Fruit fly (Drosophila melanogaster) whole organism, embryonic: ENCODE measurements around the gene CG14395.

Experiments used
- B-H2 ChIP-seq: fragments of 200-800 bp; sonication (Bioruptor generic); optimal IDR thresholded peaks from 2 replicates; lab custom pipeline; 2018; ENCODE audit warnings: missing biosample characterization, mild to moderate bottlenecking, missing genetic modification characterization
- CG1024 ChIP-seq: fragments of 200-800 bp; sonication (Bioruptor generic); IDR thresholded peaks from 2 replicates; pipeline ENCODE4 v1.3.6; 2022; ENCODE audit warnings: missing biosample characterization, missing genetic modification characterization
- CG10979 ChIP-seq: fragments of 200-800 bp; sonication (Bioruptor generic); optimal IDR thresholded peaks from 2 replicates; lab custom pipeline; 2018; ENCODE audit warnings: missing biosample characterization, mild to moderate bottlenecking, missing genetic modification characterization, moderate library complexity
- CG12104 ChIP-seq: fragments of 200-800 bp; sonication (Bioruptor generic); optimal IDR thresholded peaks from 3 replicates; lab custom pipeline; 2016; ENCODE audit warnings: missing biosample characterization, missing genetic modification characterization
- CG12659 ChIP-seq: fragments of 200-800 bp; sonication (Bioruptor generic); optimal IDR thresholded peaks from 3 replicates; lab custom pipeline; 2017; ENCODE audit warnings: mild to moderate bottlenecking, missing biosample characterization, missing genetic modification reagents, missing genetic modification characterization
- CG13296 ChIP-seq: fragments of 200-800 bp; sonication (Bioruptor generic); optimal IDR thresholded peaks from 3 replicates; lab custom pipeline; 2018; ENCODE audit warnings: missing biosample characterization, mild to moderate bottlenecking, missing genetic modification characterization
- CG13424 ChIP-seq: fragments of 200-800 bp; sonication (Bioruptor generic); optimal IDR thresholded peaks from 2 replicates; lab custom pipeline; 2019; ENCODE audit warnings: missing biosample characterization, mild to moderate bottlenecking, missing genetic modification characterization, moderate library complexity
- CG14710 ChIP-seq: fragments of 200-800 bp; sonication (Bioruptor generic); optimal IDR thresholded peaks from 3 replicates; lab custom pipeline; 2019; ENCODE audit warnings: missing biosample characterization, mild to moderate bottlenecking, missing genetic modification characterization, moderate library complexity
- CG17802 ChIP-seq: fragments of 200-800 bp; sonication (Bioruptor generic); optimal IDR thresholded peaks from 2 replicates; lab custom pipeline; 2018; ENCODE audit warnings: missing biosample characterization, mild to moderate bottlenecking, missing genetic modification characterization, moderate library complexity
- CG17829 ChIP-seq: fragments of 200-800 bp; optimal IDR thresholded peaks from 2 replicates; lab custom pipeline; 2019; ENCODE audit warnings: missing biosample characterization, mild to moderate bottlenecking, missing genetic modification characterization, moderate library complexity
- CG18262 ChIP-seq: fragments of 200-800 bp; optimal IDR thresholded peaks from 3 replicates; lab custom pipeline; 2019; ENCODE audit warnings: missing biosample characterization, mild to moderate bottlenecking, missing genetic modification characterization, moderate library complexity
- CG3163 ChIP-seq: fragments of 200-800 bp; sonication (Bioruptor generic); optimal IDR thresholded peaks from 3 replicates; lab custom pipeline; 2016; ENCODE audit warnings: missing biosample characterization, missing genetic modification characterization
- CG32532 ChIP-seq: fragments of 200-800 bp; sonication (Bioruptor generic); IDR thresholded peaks from 2 replicates; pipeline ENCODE4 v1.3.6; 2022; ENCODE audit warnings: missing biosample characterization, missing genetic modification characterization
- CG4360 ChIP-seq: fragments of 200-800 bp; sonication (Bioruptor generic); IDR thresholded peaks from 2 replicates; pipeline ENCODE4 v1.3.6; 2022; ENCODE audit warnings: missing biosample characterization, missing genetic modification characterization
- CG4424 ChIP-seq: fragments of 200-800 bp; sonication (Bioruptor generic); optimal IDR thresholded peaks from 3 replicates; lab custom pipeline; 2016; ENCODE audit warnings: missing biosample characterization, missing genetic modification characterization
- CG6272 ChIP-seq: fragments of 200-800 bp; sonication (Bioruptor generic); IDR thresholded peaks from 2 replicates; pipeline ENCODE4 v1.3.6; 2022; ENCODE audit warnings: missing biosample characterization, missing genetic modification characterization
- CG7839 ChIP-seq: fragments of 200-800 bp; sonication (Bioruptor generic); optimal IDR thresholded peaks from 3 replicates; lab custom pipeline; 2018; ENCODE audit warnings: missing biosample characterization, mild to moderate bottlenecking, missing genetic modification characterization, moderate library complexity
- CG9727 ChIP-seq: fragments of 200-800 bp; sonication (Bioruptor generic); optimal IDR thresholded peaks from 3 replicates; lab custom pipeline; 2017; ENCODE audit warnings: missing biosample characterization, mild to moderate bottlenecking, missing genetic modification characterization
- D ChIP-seq, 2 experiments: fragments of 200-800 bp in 1 of 2; fragments of >200 bp in 1 of 2; sonication (Bioruptor generic) in 1 of 2; optimal IDR thresholded peaks; 2 replicates in 1 of 2; 3 replicates in 1 of 2; lab custom pipeline; 2017; ENCODE audit warnings: mild to moderate bottlenecking in 1 of 2, missing biosample characterization in 1 of 2, missing genetic modification characterization in 1 of 2, missing genetic modification reagents in 1 of 2
- Dad ChIP-seq: fragments of 200-800 bp; sonication (Bioruptor generic); optimal IDR thresholded peaks from 3 replicates; lab custom pipeline; 2016; ENCODE audit warnings: missing biosample characterization, missing genetic modification characterization
- Deaf1 ChIP-seq: fragments of 200-800 bp; optimal IDR thresholded peaks from 3 replicates; lab custom pipeline; 2019; ENCODE audit warnings: missing biosample characterization, mild to moderate bottlenecking, missing genetic modification characterization, moderate library complexity
- Fer2 ChIP-seq: fragments of 200-800 bp; sonication (Bioruptor generic); optimal IDR thresholded peaks from 2 replicates; lab custom pipeline; 2018; ENCODE audit warnings: missing biosample characterization, mild to moderate bottlenecking, missing genetic modification characterization, moderate library complexity
- HmgD ChIP-seq: fragments of 200-800 bp; sonication (Bioruptor generic); optimal IDR thresholded peaks from 3 replicates; lab custom pipeline; 2016; ENCODE audit warnings: missing biosample characterization, missing genetic modification characterization
- Hr51 ChIP-seq, 2 experiments: fragments of 200-800 bp; sonication (Bioruptor generic); optimal IDR thresholded peaks; 2 replicates in 1 of 2; 3 replicates in 1 of 2; lab custom pipeline; 2016 to 2018; ENCODE audit warnings: missing biosample characterization in 2 of 2, missing genetic modification characterization in 2 of 2, mild to moderate bottlenecking in 1 of 2, moderate library complexity in 1 of 2
- Max ChIP-seq: fragments of 200-800 bp; sonication (Bioruptor generic); optimal IDR thresholded peaks from 2 replicates; lab custom pipeline; 2016; ENCODE audit warnings: missing biosample characterization, mild to moderate bottlenecking, missing genetic modification characterization
- Oli ChIP-seq: fragments of 200-800 bp; sonication (Bioruptor generic); optimal IDR thresholded peaks from 2 replicates; lab custom pipeline; 2018; ENCODE audit warnings: missing biosample characterization, mild to moderate bottlenecking, missing genetic modification characterization, moderate library complexity
- Ptx1 ChIP-seq: fragments of 200-800 bp; sonication (Bioruptor generic); IDR thresholded peaks from 2 replicates; pipeline ENCODE4 v1.3.6; 2022; ENCODE audit warnings: missing biosample characterization, missing genetic modification characterization
- al ChIP-seq: fragments of 200-800 bp; sonication (Bioruptor generic); IDR thresholded peaks from 2 replicates; pipeline ENCODE4 v1.3.6; 2022; ENCODE audit warnings: missing biosample characterization, missing genetic modification characterization
- ase ChIP-seq: fragments of 200-800 bp; sonication (Bioruptor generic); IDR thresholded peaks from 3 replicates; pipeline ENCODE4 v1.3.6; 2022; ENCODE audit warnings: missing biosample characterization, missing genetic modification characterization
- az2 ChIP-seq: fragments of 200-800 bp; sonication (Bioruptor generic); optimal IDR thresholded peaks from 3 replicates; lab custom pipeline; 2016; ENCODE audit warnings: missing biosample characterization, missing genetic modification characterization
- bcd ChIP-seq: fragments of 200-800 bp; sonication (Bioruptor generic); optimal IDR thresholded peaks from 2 replicates; lab custom pipeline; 2017; ENCODE audit warnings: missing biosample characterization, mild to moderate bottlenecking, missing genetic modification characterization
- caup ChIP-seq: fragments of 200-800 bp; sonication (Bioruptor generic); optimal IDR thresholded peaks from 3 replicates; lab custom pipeline; 2017; ENCODE audit warnings: missing biosample characterization, mild to moderate bottlenecking, missing genetic modification characterization, moderate library complexity; ENCODE audit not compliant: severe bottlenecking
- cg ChIP-seq: fragments of 200-800 bp; sonication (Bioruptor generic); optimal IDR thresholded peaks from 3 replicates; lab custom pipeline; 2019; ENCODE audit warnings: missing biosample characterization, mild to moderate bottlenecking, missing genetic modification characterization, moderate library complexity
- chinmo ChIP-seq: fragments of 200-800 bp; sonication (Bioruptor generic); IDR thresholded peaks from 4 replicates; pipeline ENCODE4 v1.3.6; 2022; ENCODE audit warnings: missing biosample characterization, missing genetic modification characterization; ENCODE audit not compliant: partially characterized antibody
- cwo ChIP-seq: fragments of 200-800 bp; sonication (Bioruptor generic); optimal IDR thresholded peaks from 3 replicates; lab custom pipeline; 2017; ENCODE audit warnings: missing biosample characterization, missing genetic modification characterization, mild to moderate bottlenecking, moderate library complexity, missing genetic modification reagents
- dmrt99B ChIP-seq: fragments of 200-800 bp; sonication (Bioruptor generic); optimal IDR thresholded peaks from 2 replicates; lab custom pipeline; 2018; ENCODE audit warnings: missing biosample characterization, mild to moderate bottlenecking, missing genetic modification characterization, moderate library complexity
- dpn ChIP-seq, 2 experiments: fragments of 200-800 bp; sonication (Bioruptor generic); optimal IDR thresholded peaks; 3 replicates each; lab custom pipeline; 2016; ENCODE audit warnings: missing biosample characterization in 2 of 2, missing genetic modification characterization in 2 of 2
- dysf ChIP-seq: fragments of 200-800 bp; sonication (Bioruptor generic); IDR thresholded peaks from 3 replicates; pipeline ENCODE4 v1.3.6; 2022; ENCODE audit warnings: missing biosample characterization, missing genetic modification characterization
- exex ChIP-seq: fragments of 200-800 bp; sonication (Bioruptor generic); optimal IDR thresholded peaks from 4 replicates; lab custom pipeline; 2018; ENCODE audit warnings: missing biosample characterization, mild to moderate bottlenecking, missing genetic modification characterization, moderate library complexity
- gem ChIP-seq: fragments of 200-800 bp; sonication (Bioruptor generic); optimal IDR thresholded peaks from 2 replicates; lab custom pipeline; 2019; ENCODE audit warnings: missing biosample characterization, mild to moderate bottlenecking, missing genetic modification characterization, moderate library complexity
- lab ChIP-seq: fragments of 200-800 bp; sonication (Bioruptor generic); optimal IDR thresholded peaks from 3 replicates; lab custom pipeline; 2017; ENCODE audit warnings: missing biosample characterization, missing genetic modification characterization, mild to moderate bottlenecking, moderate library complexity, missing genetic modification reagents
- lbe ChIP-seq: fragments of 200-800 bp; sonication (Bioruptor generic); optimal IDR thresholded peaks from 2 replicates; lab custom pipeline; 2016; ENCODE audit warnings: missing biosample characterization, mild to moderate bottlenecking, missing genetic modification characterization
- lilli ChIP-seq: fragments of 200-800 bp; sonication (Bioruptor generic); optimal IDR thresholded peaks from 3 replicates; lab custom pipeline; 2016; ENCODE audit warnings: missing biosample characterization, missing genetic modification characterization
- rib ChIP-seq: fragments of 200-800 bp; sonication (Bioruptor generic); IDR thresholded peaks from 2 replicates; pipeline ENCODE4 v1.3.6; 2022; ENCODE audit warnings: missing biosample characterization, missing genetic modification characterization
- row ChIP-seq: fragments of 200-800 bp; sonication (Bioruptor generic); IDR thresholded peaks from 3 replicates; pipeline ENCODE4 v1.3.6; 2022; ENCODE audit warnings: missing biosample characterization, missing genetic modification characterization
- sd ChIP-seq: fragments of 200-800 bp; sonication (Bioruptor generic); optimal IDR thresholded peaks from 3 replicates; lab custom pipeline; 2018; ENCODE audit warnings: missing biosample characterization, mild to moderate bottlenecking, missing genetic modification characterization, moderate library complexity
- tio ChIP-seq: fragments of 200-800 bp; sonication (Bioruptor generic); optimal IDR thresholded peaks from 2 replicates; lab custom pipeline; 2017; ENCODE audit warnings: missing biosample characterization, missing genetic modification characterization, inconsistent platforms

The CG14395 gene

DNA sequence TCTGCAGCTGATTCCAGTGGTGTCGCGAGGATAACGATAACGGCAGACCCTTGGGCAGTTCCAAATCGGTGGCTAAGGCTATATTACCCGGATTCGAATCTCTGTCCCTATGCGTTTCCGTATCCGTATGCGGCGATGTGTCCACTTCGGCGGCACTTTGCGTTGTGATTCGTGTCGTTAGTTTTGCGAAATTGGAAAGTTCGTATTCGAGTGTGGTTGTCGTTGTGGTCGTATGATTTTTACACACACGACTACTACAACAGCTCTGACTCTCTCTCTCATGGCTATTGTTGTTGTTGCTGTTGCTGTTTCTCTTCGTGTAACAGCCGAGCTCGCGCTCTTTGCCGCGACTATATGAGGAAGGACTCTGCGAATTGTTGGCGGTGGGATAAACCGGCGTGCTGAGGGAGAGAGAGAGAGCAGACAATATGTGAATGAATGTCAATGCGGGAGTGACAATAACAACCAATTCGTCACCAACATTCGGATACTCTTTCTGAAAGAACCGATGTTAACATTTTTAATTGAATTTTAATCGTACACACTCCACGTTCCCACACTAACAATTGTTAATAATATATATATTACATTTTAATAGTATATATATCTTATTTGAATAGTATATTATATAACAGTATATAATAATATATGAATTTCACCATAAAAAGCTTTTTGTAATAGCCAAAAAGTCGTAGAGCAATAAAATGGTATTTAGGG lies 57.2 kb downstream of the CG14395 start (continued):
- no peak for TF ChIP-seq Max (GFP tag; lab: Kevin White, UChicago)
- peak; percentile 84; the same call in 1 of the 2 replicates for TF ChIP-seq rib (GFP tag; lab: Robert Waterston, UW)
- TF ChIP-seq al (GFP tag; lab: Robert Waterston, UW): no peak
- no peak for TF ChIP-seq CG1024
- TF ChIP-seq CG13296 (GFP tag; lab: Kevin White, UChicago): peak; percentile 46
- TF ChIP-seq bcd (GFP tag; lab: Kevin White, UChicago): peak; percentile 29
- peak; percentile 13 for TF ChIP-seq CG12104 (GFP tag; lab: Kevin White, UChicago)
- peak; percentile 69 for TF ChIP-seq gem (tag; lab: Kevin White, UChicago)
- TF ChIP-seq HmgD: no peak
- TF ChIP-seq cwo (GFP tag; lab: Kevin White, UChicago): peak; percentile 29
- peak; percentile 67 for TF ChIP-seq cg (GFP tag; lab: Kevin White, UChicago)
- peak; percentile 57 for TF ChIP-seq CG18262
- TF ChIP-seq CG4360 (GFP tag; lab: Robert Waterston, UW): peak; percentile 81
- peak; percentile 86 for TF ChIP-seq CG3163 (GFP tag; lab: Kevin White, UChicago)
- TF ChIP-seq Ptx1 (GFP tag; lab: Robert Waterston, UW): peak; percentile 13; the same call in 1 of the 2 replicates
- TF ChIP-seq CG7839: peak; percentile 67
- TF ChIP-seq dysf: peak; percentile 47; the same call in 1 of the 3 replicates
- peak; percentile 33 for TF ChIP-seq Fer2 (tag; lab: Kevin White, UChicago)
- TF ChIP-seq az2 (GFP tag; lab: Kevin White, UChicago): no peak
- TF ChIP-seq CG12659 (GFP tag; lab: Kevin White, UChicago): peak; percentile 24
- TF ChIP-seq Hr51 (GFP tag; optimal IDR thresholded peaks at IDR 0.05; lab: Kevin White, UChicago): peak in 1 of 2 experiments; percentile 67
- peak; percentile 38 for TF ChIP-seq sd (tag; lab: Kevin White, UChicago)
- TF ChIP-seq lbe (GFP tag; lab: Kevin White, UChicago): peak; percentile 60
- peak; percentile 76 for TF ChIP-seq row (GFP tag; lab: Robert Waterston, UW)
- TF ChIP-seq CG4424: peak; percentile 14
- TF ChIP-seq CG6272 (GFP tag; lab: Robert Waterston, UW): no peak
- TF ChIP-seq lab (GFP tag; lab: Kevin White, UChicago): peak; percentile 48
- TF ChIP-seq lilli (GFP tag; lab: Kevin White, UChicago): peak; percentile 11
- peak; percentile 18 to 31 for TF ChIP-seq dpn (GFP tag; optimal IDR thresholded peaks at IDR 0.05; lab: Kevin White, UChicago)
- TF ChIP-seq CG10979 (tag; lab: Kevin White, UChicago): peak; percentile 36
- TF ChIP-seq caup (GFP tag; lab: Kevin White, UChicago): peak; percentile 42
- TF ChIP-seq Oli: peak; percentile 36
- TF ChIP-seq CG32532 (GFP tag; lab: Robert Waterston, UW): peak; percentile 53
- TF ChIP-seq chinmo (GFP tag; lab: Robert Waterston, UW): 0 out of 4 replicates have a peak, but pooled peaks have one; percentile 79
- TF ChIP-seq exex (tag; lab: Kevin White, UChicago): peak; percentile 4
- peak; percentile 9 for TF ChIP-seq B-H2 (GFP tag; lab: Kevin White, UChicago)
- TF ChIP-seq D (optimal IDR thresholded peaks at IDR 0.05; lab: Kevin White, UChicago): no peak
- peak; percentile 35 for TF ChIP-seq D (GFP tag; optimal IDR thresholded peaks at IDR 0.05; lab: Kevin White, UChicago)
- no peak for TF ChIP-seq CG17802 (tag; lab: Kevin White, UChicago)
- TF ChIP-seq dmrt99B: peak; percentile 57
- peak; percentile 32 for TF ChIP-seq CG9727 (GFP tag; lab: Kevin White, UChicago)
- TF ChIP-seq Deaf1 (tag; lab: Kevin White, UChicago): peak; percentile 99
- TF ChIP-seq CG13424 (tag; lab: Kevin White, UChicago): peak; percentile 50
- TF ChIP-seq CG14710 (tag; lab: Kevin White, UChicago): peak; percentile 3
- TF ChIP-seq Dad (GFP tag; lab: Kevin White, UChicago): no peak
- TF ChIP-seq ase (GFP tag; lab: Robert Waterston, UW): no peak
- TF ChIP-seq CG17829: peak; percentile 40
- peak; percentile 10 for TF ChIP-seq tio (GFP tag; lab: Kevin White, UChicago)
